Worm (Caenorhabditis elegans): ENCODE data around the gene ZK856.19.

The ZK856.19 gene

DNA sequence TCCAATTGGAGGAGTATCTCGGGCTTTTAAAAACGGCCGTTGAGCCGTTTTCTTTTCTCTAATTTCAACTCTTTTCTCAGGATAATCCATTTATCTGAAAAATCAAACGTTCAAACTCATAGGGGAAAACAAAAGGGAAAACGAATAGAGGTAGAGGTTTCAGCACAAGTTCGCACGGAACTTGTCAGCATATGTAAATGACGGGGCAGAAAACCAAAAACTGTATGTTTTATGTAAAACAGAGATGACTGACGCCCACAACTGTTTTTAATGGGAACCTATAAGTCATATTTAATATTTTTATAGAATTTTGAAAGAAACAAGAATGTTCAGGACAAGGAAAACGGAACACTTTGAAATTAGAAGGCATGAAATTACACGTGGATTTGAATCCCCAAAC lies 38.3 kb downstream of the ZK856.19 start, which contains the start of gene C51E3.6:
TSS of gene C51E3.6 (minus strand) at position 101 of the 400 bp plus-strand sequence.
- no peak for TF ChIP-seq lin-39 (tag; optimal IDR thresholded peaks at IDR 0.05)
- TF ChIP-seq unc-62 (GFP tag; optimal IDR thresholded peaks at IDR 0.05), result no peak
- TF ChIP-seq nhr-84 (tag; optimal IDR thresholded peaks at IDR 0.05), result no peak
- TF ChIP-seq mep-1 (tag; optimal IDR thresholded peaks at IDR 0.05), result no peak
- no peak for TF ChIP-seq nhr-76 (tag; optimal IDR thresholded peaks at IDR 0.05)
- no peak for TF ChIP-seq jun-1 (tag; optimal IDR thresholded peaks at IDR 0.05)
- no peak for TF ChIP-seq nhr-71 (tag; optimal IDR thresholded peaks at IDR 0.05)
- TF ChIP-seq nhr-28 (tag; optimal IDR thresholded peaks at IDR 0.05), result no peak
- TF ChIP-seq C34B4.2 (tag; optimal IDR thresholded peaks at IDR 0.05), result no peak
- TF ChIP-seq ces-1 (GFP tag; optimal IDR thresholded peaks at IDR 0.05), result no peak
- no peak for TF ChIP-seq C04F5.9 (tag; optimal IDR thresholded peaks at IDR 0.05)
- no peak for TF ChIP-seq rnt-1 (tag; optimal IDR thresholded peaks at IDR 0.05)
- TF ChIP-seq nhr-11 (tag; optimal IDR thresholded peaks at IDR 0.05), result no peak
- no peak for TF ChIP-seq nhr-12 (tag; optimal IDR thresholded peaks at IDR 0.05)
- no peak for TF ChIP-seq elt-2 (tag; optimal IDR thresholded peaks at IDR 0.05)
- no peak for TF ChIP-seq egl-27 (tag; optimal IDR thresholded peaks at IDR 0.05)
- no peak for TF ChIP-seq unc-30 (tag; optimal IDR thresholded peaks at IDR 0.05)

DNA sequence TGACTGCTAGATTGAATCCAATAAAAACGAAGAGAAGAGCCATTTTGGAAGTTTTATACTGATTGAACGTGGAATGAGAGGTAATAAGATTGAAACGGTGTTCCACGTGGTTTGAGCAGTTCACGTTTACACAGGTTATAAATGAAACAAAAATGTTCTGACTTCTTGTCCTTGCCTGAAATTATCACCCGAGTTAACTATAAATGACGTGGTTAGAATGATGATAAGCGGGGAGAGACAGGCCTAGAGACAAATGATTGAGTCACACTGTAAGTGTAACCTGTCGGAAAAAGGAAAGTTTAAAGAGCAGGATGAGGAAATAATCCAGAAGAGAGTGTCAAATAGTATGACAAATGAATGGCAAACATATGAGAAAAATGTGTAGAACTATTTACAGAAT lies 43.8 kb downstream of the ZK856.19 start, which contains the start of gene C51E3.10:
TSS of gene C51E3.10 (minus strand) at position 181 of the 400 bp plus-strand sequence.
- TF ChIP-seq lin-35 (GFP tag; optimal IDR thresholded peaks at IDR 0.05), result peak in 1 of 2 experiments; percentile 12
- no peak for TF ChIP-seq mdl-1 (tag; optimal IDR thresholded peaks at IDR 0.05)
- TF ChIP-seq hlh-4 (tag; optimal IDR thresholded peaks at IDR 0.05), result no peak
- no peak for TF ChIP-seq ceh-63 (GFP tag; optimal IDR thresholded peaks at IDR 0.05)
- peak; percentile 59 for TF ChIP-seq elt-2 (tag; optimal IDR thresholded peaks at IDR 0.05)
- TF ChIP-seq efl-1 (optimal IDR thresholded peaks at IDR 0.05), result no peak
- no peak for TF ChIP-seq efl-1 (GFP tag; optimal IDR thresholded peaks at IDR 0.05 in 1 of 2)
- no peak for TF ChIP-seq pag-3 (tag; optimal IDR thresholded peaks at IDR 0.05; ENCODE audit: borderline replicate concordance, insufficient read depth)
- TF ChIP-seq mep-1 (tag; optimal IDR thresholded peaks at IDR 0.05), result no peak
- TF ChIP-seq dpl-1 (GFP tag; optimal IDR thresholded peaks at IDR 0.05), result no peak
- TF ChIP-seq isw-1 (GFP tag; IDR thresholded peaks at IDR 0.05), result no peak
- TF ChIP-seq ama-1 (optimal IDR thresholded peaks at IDR 0.05), result no peak
- no peak for TF ChIP-seq blmp-1 (tag; optimal IDR thresholded peaks at IDR 0.05)
- no peak for TF ChIP-seq fkh-10 (GFP tag; optimal IDR thresholded peaks at IDR 0.05)

DNA sequence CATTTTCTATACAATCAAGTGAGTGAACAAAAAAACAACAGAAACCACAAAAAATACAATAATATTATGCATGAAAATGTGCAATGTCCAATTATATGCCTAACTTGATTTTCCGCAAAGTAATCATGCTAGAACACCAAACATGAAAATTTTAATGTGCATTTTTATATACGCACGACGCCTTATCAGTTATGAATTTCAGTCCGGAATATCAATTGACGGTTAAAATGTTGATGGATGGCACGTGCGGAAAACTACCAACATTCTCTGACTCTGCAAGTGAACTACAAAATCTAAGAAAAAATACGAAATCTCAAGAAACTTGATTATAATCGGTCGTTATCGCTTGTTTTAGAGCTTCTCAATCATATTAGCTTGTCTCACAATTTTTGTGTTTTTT lies 44.7 kb downstream of the ZK856.19 start:
- no peak for TF ChIP-seq ztf-4 (tag; optimal IDR thresholded peaks at IDR 0.05)
- peak; percentile 65 for TF ChIP-seq elt-2 (tag; optimal IDR thresholded peaks at IDR 0.05)
- no peak for TF ChIP-seq unc-62 (GFP tag; optimal IDR thresholded peaks at IDR 0.05)
- no peak for TF ChIP-seq dsc-1 (tag; optimal IDR thresholded peaks at IDR 0.05)

DNA sequence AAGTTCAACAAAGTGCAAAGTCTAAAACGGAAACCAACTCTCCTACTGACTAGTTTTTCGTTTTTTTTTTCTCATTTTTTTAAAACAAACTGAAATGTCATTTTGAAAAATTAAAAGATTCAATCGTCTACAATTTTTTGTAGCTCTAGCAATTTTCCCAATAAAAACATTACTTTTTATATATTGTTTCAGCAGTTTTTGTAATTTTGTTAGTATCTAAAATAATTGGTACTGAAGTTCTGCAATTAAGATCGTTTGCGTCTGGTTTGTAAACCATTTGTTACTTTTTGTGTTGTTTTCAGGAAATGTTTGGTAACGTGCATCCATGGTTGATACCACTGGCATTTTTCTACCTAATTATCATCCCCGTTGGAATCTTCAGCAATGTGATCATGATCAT lies 46.2 kb downstream of the ZK856.19 start, which contains the start of gene srsx-30:
TSS of gene srsx-30 (plus strand) at position 301 of the 400 bp plus-strand sequence.
- TF ChIP-seq mep-1 (tag; optimal IDR thresholded peaks at IDR 0.05) (no peak), lin-35 (GFP tag; optimal IDR thresholded peaks at IDR 0.05) (no peak), efl-3 (GFP tag; optimal IDR thresholded peaks at IDR 0.05) (no peak), F16B12.6 (tag; optimal IDR thresholded peaks at IDR 0.05) (no peak), zag-1 (tag; optimal IDR thresholded peaks at IDR 0.05) (no peak), aly-2 (tag; optimal IDR thresholded peaks at IDR 0.05) (no peak), nhr-77 (tag; optimal IDR thresholded peaks at IDR 0.05) (no peak), unc-98 (GFP tag; IDR thresholded peaks at IDR 0.05) (no peak), sptf-1 (tag; optimal IDR thresholded peaks at IDR 0.05) (no peak), nhr-90 (tag; optimal IDR thresholded peaks at IDR 0.05; ENCODE audit: poor library complexity) (no peak), hlh-4 (tag; optimal IDR thresholded peaks at IDR 0.05) (no peak), nhr-71 (tag; optimal IDR thresholded peaks at IDR 0.05) (no peak), snpc-4 (tag; optimal IDR thresholded peaks at IDR 0.05) (no peak), irx-1 (tag; optimal IDR thresholded peaks at IDR 0.05) (no peak), lsy-2 (tag; optimal IDR thresholded peaks at IDR 0.05) (no peak)

Data from whole organism, L1 larva.